Fruit fly (Drosophila melanogaster): Measurements from ENCODE around the gene Adck5.
A peak's percentile ranks its signal among the peaks of the same experiment; 100 is the strongest.

The Adck5 gene

dm6 chr3L:11123598-11124284 is 45.9 kb upstream of the Adck5 start:
- TF ChIP-seq tai (GFP tag; optimal IDR thresholded peaks at IDR 0.05) (no peak), CG32264 (GFP tag; optimal IDR thresholded peaks at IDR 0.05) (no peak), Hnf4 (GFP tag; optimal IDR thresholded peaks at IDR 0.05) (no peak), jim (GFP tag; optimal IDR thresholded peaks at IDR 0.05) (no peak), Vsx2 (GFP tag; optimal IDR thresholded peaks at IDR 0.05; ENCODE audit: partially characterized antibody) (no peak), dl (GFP tag; optimal IDR thresholded peaks at IDR 0.05; ENCODE audit: insufficient read depth in 1 of 2, partially characterized antibody in 2 of 2) (peak in 1 of 2 experiments; percentile 48), foxo (GFP tag; optimal IDR thresholded peaks at IDR 0.05) (no peak), Dfd (GFP tag; optimal IDR thresholded peaks at IDR 0.05) (no peak), Abd-B (GFP tag; optimal IDR thresholded peaks at IDR 0.05) (no peak), rgr (GFP tag; optimal IDR thresholded peaks at IDR 0.05) (no peak), woc (GFP tag; optimal IDR thresholded peaks at IDR 0.05) (no peak), Rel (GFP tag; optimal IDR thresholded peaks at IDR 0.05) (no peak), Rel (tag; optimal IDR thresholded peaks at IDR 0.05) (peak; percentile 3), dsf (GFP tag; optimal IDR thresholded peaks at IDR 0.05; ENCODE audit: borderline replicate concordance) (no peak), CrebA (GFP tag; optimal IDR thresholded peaks at IDR 0.05; ENCODE audit: borderline replicate concordance) (no peak), pan (optimal IDR thresholded peaks at IDR 0.05) (no peak), Sp1 (GFP tag; optimal IDR thresholded peaks at IDR 0.05) (no peak), fru (GFP tag; optimal IDR thresholded peaks at IDR 0.05) (no peak), Dif (GFP tag; optimal IDR thresholded peaks at IDR 0.05; ENCODE audit: partially characterized antibody) (peak; percentile 42), Myc (optimal IDR thresholded peaks at IDR 0.05) (peak; percentile 43), psq (GFP tag; optimal IDR thresholded peaks at IDR 0.05) (peak; percentile 45), Hr83 (GFP tag; optimal IDR thresholded peaks at IDR 0.05; ENCODE audit: poor library complexity, severe bottlenecking) (no peak), Mio (GFP tag; optimal IDR thresholded peaks at IDR 0.05) (no peak), Hr78 (GFP tag; optimal IDR thresholded peaks at IDR 0.05) (no peak), GATAd (GFP tag; optimal IDR thresholded peaks at IDR 0.05) (no peak), Jra (GFP tag; optimal IDR thresholded peaks at IDR 0.05) (no peak), brk (GFP tag; optimal IDR thresholded peaks at IDR 0.05) (no peak), HLH106 (tag; optimal IDR thresholded peaks at IDR 0.05) (no peak), CG9705 (GFP tag; optimal IDR thresholded peaks at IDR 0.05) (no peak), N (GFP tag; optimal IDR thresholded peaks at IDR 0.05) (no peak), ey (GFP tag; optimal IDR thresholded peaks at IDR 0.05) (no peak), sv (GFP tag; optimal IDR thresholded peaks at IDR 0.05) (no peak), lola (GFP tag; optimal IDR thresholded peaks at IDR 0.05) (no peak), dmrt93B (GFP tag; optimal IDR thresholded peaks at IDR 0.05) (no peak), usp (GFP tag; optimal IDR thresholded peaks at IDR 0.05) (no peak), h (GFP tag; optimal IDR thresholded peaks at IDR 0.05) (no peak)

DNA sequence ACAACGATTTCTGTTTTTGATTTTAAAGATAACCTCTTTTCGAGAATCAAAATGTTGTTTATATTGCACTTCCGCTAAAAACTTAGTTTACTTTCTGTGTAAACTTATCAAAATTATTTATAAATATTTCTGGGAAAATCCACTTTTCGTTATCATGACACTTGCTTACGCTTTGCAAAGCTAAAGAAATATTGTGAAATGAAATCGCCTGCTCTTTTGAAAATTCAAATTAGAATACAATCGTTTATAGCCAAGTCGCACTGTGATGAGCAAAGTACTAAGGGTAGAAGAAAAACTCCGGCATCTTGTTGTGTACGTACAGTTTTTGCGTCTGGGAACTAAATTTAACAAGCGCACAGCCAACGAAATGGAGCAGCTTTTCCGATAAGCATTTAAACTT is 45.2 kb upstream of the Adck5 start:
- TF ChIP-seq Mio (GFP tag; optimal IDR thresholded peaks at IDR 0.05) (no peak), psq (GFP tag; optimal IDR thresholded peaks at IDR 0.05) (no peak), dsf (GFP tag; optimal IDR thresholded peaks at IDR 0.05; ENCODE audit: borderline replicate concordance) (no peak), Hr78 (GFP tag; optimal IDR thresholded peaks at IDR 0.05) (no peak), pan (optimal IDR thresholded peaks at IDR 0.05) (no peak), GATAd (GFP tag; optimal IDR thresholded peaks at IDR 0.05) (no peak), lola (GFP tag; optimal IDR thresholded peaks at IDR 0.05) (no peak), CrebA (GFP tag; optimal IDR thresholded peaks at IDR 0.05; ENCODE audit: borderline replicate concordance) (no peak), tai (GFP tag; optimal IDR thresholded peaks at IDR 0.05) (no peak), h (GFP tag; optimal IDR thresholded peaks at IDR 0.05) (no peak), Myc (optimal IDR thresholded peaks at IDR 0.05) (no peak), Jra (GFP tag; optimal IDR thresholded peaks at IDR 0.05) (no peak), CG9705 (GFP tag; optimal IDR thresholded peaks at IDR 0.05) (no peak), usp (GFP tag; optimal IDR thresholded peaks at IDR 0.05) (no peak), sage (GFP tag; optimal IDR thresholded peaks at IDR 0.05) (no peak), br (GFP tag; optimal IDR thresholded peaks at IDR 0.05) (no peak), woc (GFP tag; optimal IDR thresholded peaks at IDR 0.05) (no peak), jim (GFP tag; optimal IDR thresholded peaks at IDR 0.05) (no peak)
